Worm (Caenorhabditis elegans) whole organism, L1 larva: ENCODE results near the gene kqt-1.

ENCODE experiments used
- C34B4.2 ChIP-seq: sonication (generic microtip); optimal IDR thresholded peaks from 2 replicates; lab custom pipeline; 2017; ENCODE audit warnings: mild to moderate bottlenecking, missing genetic modification characterization, missing compliant biosample characterization
- blmp-1 ChIP-seq: fragments of 150-350 bp; optimal IDR thresholded peaks from 2 replicates; lab custom pipeline; 2014; ENCODE audit warnings: missing biosample characterization, missing genetic modification characterization
- ceh-8 ChIP-seq: fragments of 200-800 bp; sonication (Bioruptor generic); optimal IDR thresholded peaks from 2 replicates; lab custom pipeline; 2018; ENCODE audit warnings: mild to moderate bottlenecking, missing genetic modification characterization, moderate library complexity, missing compliant biosample characterization
- ceh-90 ChIP-seq: sonication (generic microtip); optimal IDR thresholded peaks from 2 replicates; lab custom pipeline; 2016; ENCODE audit warnings: missing genetic modification characterization, missing compliant biosample characterization
- ces-1 ChIP-seq: fragments of 150-350 bp; optimal IDR thresholded peaks from 2 replicates; lab custom pipeline; 2014; ENCODE audit warnings: missing biosample characterization, missing genetic modification reagents, missing genetic modification characterization
- dsc-1 ChIP-seq: sonication (generic microtip); optimal IDR thresholded peaks from 2 replicates; lab custom pipeline; 2016; ENCODE audit warnings: mild to moderate bottlenecking, missing genetic modification characterization, missing compliant biosample characterization
- efl-1 ChIP-seq, 4 experiments: fragments of 150-350 bp; optimal IDR thresholded peaks in 3 of 4; peaks in 1 of 4; 1 replicate in 1 of 4; 2 replicates in 3 of 4; lab custom pipeline; 2014; ENCODE audit warnings: missing biosample characterization in 2 of 4, missing genetic modification characterization in 2 of 4, missing genetic modification reagents in 2 of 4
- efl-3 ChIP-seq: fragments of 200-800 bp; sonication (Bioruptor generic); optimal IDR thresholded peaks from 2 replicates; lab custom pipeline; 2018; ENCODE audit warnings: mild to moderate bottlenecking, missing genetic modification characterization, missing compliant biosample characterization
- egl-27 ChIP-seq, 2 experiments: fragments of 150-350 bp in 1 of 2; sonication (generic microtip); optimal IDR thresholded peaks; 3 replicates each; lab custom pipeline; 2017 to 2018; ENCODE audit warnings: missing biosample characterization in 2 of 2, missing genetic modification characterization in 2 of 2, missing genetic modification reagents in 2 of 2
- elt-2 ChIP-seq: sonication (generic microtip); optimal IDR thresholded peaks from 2 replicates; lab custom pipeline; 2016; ENCODE audit warnings: missing genetic modification characterization, mild to moderate bottlenecking, inconsistent platforms, missing compliant biosample characterization, missing genetic modification reagents
- fkh-8 ChIP-seq: sonication (generic microtip); optimal IDR thresholded peaks from 2 replicates; lab custom pipeline; 2016; ENCODE audit warnings: mild to moderate bottlenecking, missing genetic modification characterization, missing compliant biosample characterization
- fos-1 ChIP-seq: fragments of 150-350 bp; optimal IDR thresholded peaks from 2 replicates; lab custom pipeline; 2014; ENCODE audit warnings: missing biosample characterization, missing genetic modification characterization
- lin-13 ChIP-seq: fragments of 150-350 bp; optimal IDR thresholded peaks from 2 replicates; lab custom pipeline; 2014; ENCODE audit warnings: missing biosample characterization, missing genetic modification reagents, missing genetic modification characterization
- lin-14 ChIP-seq: fragments of 200-800 bp; sonication (Bioruptor generic); optimal IDR thresholded peaks from 2 replicates; lab custom pipeline; 2018; ENCODE audit warnings: mild to moderate bottlenecking, missing genetic modification characterization, moderate library complexity, missing compliant biosample characterization
- lin-15B ChIP-seq: fragments of 150-350 bp; sonication (generic microtip); optimal IDR thresholded peaks from 3 replicates; lab custom pipeline; 2014; ENCODE audit warnings: missing biosample characterization, missing genetic modification characterization
- lin-35 ChIP-seq, 2 experiments: fragments of 150-350 bp; optimal IDR thresholded peaks; 2 replicates each; lab custom pipeline; 2014; ENCODE audit warnings: missing biosample characterization in 2 of 2, missing genetic modification characterization in 2 of 2, missing genetic modification reagents in 2 of 2
- lin-39 ChIP-seq: fragments of 150-350 bp; optimal IDR thresholded peaks from 2 replicates; lab custom pipeline; 2014; ENCODE audit warnings: missing biosample characterization, missing genetic modification reagents, missing genetic modification characterization
- lsy-2 ChIP-seq, 2 experiments: fragments of 150-350 bp; optimal IDR thresholded peaks; 2 replicates each; lab custom pipeline; 2014; ENCODE audit warnings: missing biosample characterization in 2 of 2, missing genetic modification characterization in 2 of 2
- mef-2 ChIP-seq: fragments of 150-350 bp; optimal IDR thresholded peaks from 2 replicates; lab custom pipeline; 2014; ENCODE audit warnings: missing biosample characterization, missing genetic modification characterization
- mep-1 ChIP-seq: fragments of 150-350 bp; optimal IDR thresholded peaks from 2 replicates; lab custom pipeline; 2014; ENCODE audit warnings: missing biosample characterization, missing genetic modification characterization
- nhr-12 ChIP-seq: sonication (generic microtip); optimal IDR thresholded peaks from 2 replicates; lab custom pipeline; 2017; ENCODE audit warnings: missing biosample characterization, missing genetic modification characterization
- nhr-20 ChIP-seq: sonication (generic microtip); optimal IDR thresholded peaks from 2 replicates; lab custom pipeline; 2016; ENCODE audit warnings: mild to moderate bottlenecking, missing genetic modification characterization, missing compliant biosample characterization
- nhr-237 ChIP-seq: fragments of 150-350 bp; optimal IDR thresholded peaks from 2 replicates; lab custom pipeline; 2014; ENCODE audit warnings: missing biosample characterization, missing genetic modification characterization
- nhr-77 ChIP-seq: fragments of 150-350 bp; optimal IDR thresholded peaks from 2 replicates; lab custom pipeline; 2014; ENCODE audit warnings: missing biosample characterization, missing genetic modification characterization
- nhr-85 ChIP-seq: sonication (generic microtip); peaks from one replicate; lab custom pipeline; 2016; ENCODE audit warnings: missing genetic modification characterization, inconsistent platforms, missing compliant biosample characterization
- pag-3 ChIP-seq: sonication (generic microtip); optimal IDR thresholded peaks from 2 replicates; lab custom pipeline; 2017; ENCODE audit warnings: missing genetic modification characterization, mild to moderate bottlenecking, missing compliant biosample characterization, antibody characterized with exemption, borderline replicate concordance; ENCODE audit not compliant: insufficient read depth
- skn-1 ChIP-seq: fragments of 150-350 bp; optimal IDR thresholded peaks from 2 replicates; lab custom pipeline; 2014; ENCODE audit warnings: missing biosample characterization, missing genetic modification characterization
- snpc-4 ChIP-seq: fragments of 150-350 bp; optimal IDR thresholded peaks from 2 replicates; lab custom pipeline; 2014; ENCODE audit warnings: missing biosample characterization, missing genetic modification characterization
- sup-37 ChIP-seq: fragments of 200-800 bp; sonication (Bioruptor generic); optimal IDR thresholded peaks from 2 replicates; lab custom pipeline; 2018; ENCODE audit warnings: mild to moderate bottlenecking, missing genetic modification characterization, missing compliant biosample characterization
- tbx-2 ChIP-seq: sonication (generic microtip); optimal IDR thresholded peaks from 2 replicates; lab custom pipeline; 2016; ENCODE audit warnings: missing genetic modification characterization, missing compliant biosample characterization
- unc-62 ChIP-seq: fragments of 150-350 bp; optimal IDR thresholded peaks from 2 replicates; lab custom pipeline; 2014; ENCODE audit warnings: missing biosample characterization, missing genetic modification reagents, missing genetic modification characterization
- zip-4 ChIP-seq: fragments of 200-800 bp; sonication (Bioruptor generic); optimal IDR thresholded peaks from 2 replicates; lab custom pipeline; 2018; ENCODE audit warnings: mild to moderate bottlenecking, missing genetic modification characterization, moderate library complexity, missing compliant biosample characterization

Gene kqt-1

DNA sequence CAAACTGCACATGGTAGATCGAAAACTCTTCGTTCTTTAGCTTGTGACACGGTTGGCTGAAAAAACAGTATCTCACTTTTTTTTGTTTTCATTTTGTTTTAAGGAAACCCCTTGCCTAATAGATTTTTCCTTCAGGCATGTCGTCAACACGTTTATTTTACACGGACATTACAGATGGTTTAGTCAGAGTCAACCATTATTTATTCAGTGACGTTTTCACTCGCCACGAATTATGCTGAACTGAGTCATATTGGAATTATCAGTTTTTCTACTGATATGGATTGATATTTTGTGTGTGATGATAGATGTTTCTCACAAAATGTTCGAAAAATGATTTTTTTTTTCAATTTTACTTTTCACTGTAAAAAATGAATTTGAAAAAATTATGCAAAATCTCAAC is 48.7 kb downstream of the kqt-1 start:
- peak; percentile 22 for TF ChIP-seq elt-2
- no peak for TF ChIP-seq skn-1
- TF ChIP-seq lin-13 (GFP tag; lab: Kevin White, UChicago), result no peak

DNA sequence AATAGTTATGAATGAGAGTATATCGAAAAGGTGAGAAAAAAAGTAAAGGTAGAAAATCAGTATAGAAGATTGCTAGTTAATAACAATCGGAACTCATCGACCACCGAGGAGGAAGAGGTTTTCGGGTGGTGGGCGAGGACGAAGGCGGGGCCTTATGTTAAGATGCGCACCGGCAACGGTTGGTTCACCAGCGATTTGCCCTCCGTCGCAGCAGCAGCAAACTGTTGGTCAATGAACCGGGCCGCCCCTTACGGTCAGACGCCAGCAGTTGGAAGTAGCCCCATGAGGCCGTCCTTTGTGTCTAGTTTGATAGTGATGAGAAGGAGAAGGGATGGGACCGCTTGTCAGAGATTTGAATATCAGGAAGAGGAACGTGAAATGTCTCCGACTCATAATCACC is 50.1 kb downstream of the kqt-1 start, which contains the start of gene nhr-137:
Gene nhr-137, minus strand, starts transcription at position 101 of the 400 bp plus-strand sequence.
- no peak for TF ChIP-seq efl-1 (optimal IDR thresholded peaks at IDR 0.05; lab: Kevin White, UChicago)
- TF ChIP-seq efl-1 (GFP tag; optimal IDR thresholded peaks at IDR 0.05 in 1 of 2; lab: Kevin White, UChicago), result peak in 1 of 2 experiments; percentile 37
- no peak for TF ChIP-seq lin-39 (tag; lab: Kevin White, UChicago)

DNA sequence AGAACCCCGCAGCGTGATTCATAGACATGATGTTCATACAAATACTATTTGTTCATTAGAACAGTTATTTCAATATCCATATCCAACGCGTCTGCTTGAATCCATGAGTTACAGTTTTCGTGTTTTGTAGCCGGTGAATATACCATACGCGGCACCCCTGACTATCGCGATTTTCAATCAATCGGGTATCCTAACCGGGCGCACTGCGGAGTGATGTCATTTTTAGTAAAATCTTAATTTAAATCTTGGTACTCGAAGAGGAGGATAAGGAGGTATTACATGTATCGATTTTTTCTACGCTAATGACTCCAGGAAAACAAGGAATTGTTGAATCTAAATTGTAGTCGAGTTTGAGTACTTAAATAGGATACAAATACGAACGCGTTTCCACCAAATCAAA is 50.6 kb downstream of the kqt-1 start:
- TF ChIP-seq blmp-1 (tag; lab: Kevin White, UChicago) (peak; percentile 12), nhr-85 (tag; lab: Kevin White, UChicago) (peak; percentile 83), ceh-8 (GFP tag; lab: Kevin White, UChicago) (no peak), sup-37 (no peak), ceh-90 (tag; lab: Kevin White, UChicago) (no peak)

DNA sequence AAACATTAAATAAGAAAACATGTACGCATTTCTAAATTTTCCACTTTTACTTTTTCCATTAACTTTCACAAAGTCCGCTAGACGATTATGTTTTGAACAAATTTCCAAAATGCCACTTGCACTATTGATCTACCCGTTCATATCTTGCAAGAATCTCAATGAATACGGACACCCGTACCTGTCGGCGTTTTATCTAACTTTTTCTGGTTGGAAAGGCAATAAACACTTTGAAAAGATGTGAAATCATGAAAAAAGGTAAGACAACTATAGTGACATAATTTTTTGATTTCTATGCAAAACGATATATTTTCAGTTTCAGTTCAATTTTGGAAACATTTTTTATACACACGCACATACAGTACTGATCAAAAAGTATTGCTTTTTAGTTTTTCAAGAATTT is 52.9 kb downstream of the kqt-1 start:
- peak; percentile 44 for TF ChIP-seq blmp-1 (tag; lab: Kevin White, UChicago)
- no peak for TF ChIP-seq snpc-4
- no peak for TF ChIP-seq lsy-2 (tag; optimal IDR thresholded peaks at IDR 0.05; lab: Kevin White, UChicago)
- no peak for TF ChIP-seq efl-1 (optimal IDR thresholded peaks at IDR 0.05; lab: Kevin White, UChicago)
- TF ChIP-seq efl-1 (GFP tag; optimal IDR thresholded peaks at IDR 0.05 in 1 of 2; lab: Kevin White, UChicago), result peak in 1 of 2 experiments; percentile 6
- no peak for TF ChIP-seq fos-1 (tag; lab: Kevin White, UChicago)
- peak; percentile 17 for TF ChIP-seq lin-14 (GFP tag; lab: Kevin White, UChicago)
- TF ChIP-seq mef-2, result no peak
- no peak for TF ChIP-seq C34B4.2
- TF ChIP-seq nhr-77 (tag; lab: Kevin White, UChicago), result no peak
- peak; percentile 48 for TF ChIP-seq nhr-85 (tag; lab: Kevin White, UChicago)
- no peak for TF ChIP-seq lin-35 (GFP tag; optimal IDR thresholded peaks at IDR 0.05; lab: Kevin White, UChicago)
- TF ChIP-seq nhr-20 (tag; lab: Kevin White, UChicago), result no peak
- TF ChIP-seq nhr-237 (tag; lab: Kevin White, UChicago), result no peak
- no peak for TF ChIP-seq efl-3 (GFP tag; lab: Kevin White, UChicago)
- no peak for TF ChIP-seq fkh-8 (tag; lab: Kevin White, UChicago)
- no peak for TF ChIP-seq lin-13 (GFP tag; lab: Kevin White, UChicago)
- no peak for TF ChIP-seq tbx-2
- no peak for TF ChIP-seq nhr-12 (tag; lab: Kevin White, UChicago)
- no peak for TF ChIP-seq unc-62 (GFP tag; lab: Kevin White, UChicago)
- TF ChIP-seq skn-1, result no peak
- no peak for TF ChIP-seq zip-4 (GFP tag; lab: Kevin White, UChicago)
- no peak for TF ChIP-seq mep-1

DNA sequence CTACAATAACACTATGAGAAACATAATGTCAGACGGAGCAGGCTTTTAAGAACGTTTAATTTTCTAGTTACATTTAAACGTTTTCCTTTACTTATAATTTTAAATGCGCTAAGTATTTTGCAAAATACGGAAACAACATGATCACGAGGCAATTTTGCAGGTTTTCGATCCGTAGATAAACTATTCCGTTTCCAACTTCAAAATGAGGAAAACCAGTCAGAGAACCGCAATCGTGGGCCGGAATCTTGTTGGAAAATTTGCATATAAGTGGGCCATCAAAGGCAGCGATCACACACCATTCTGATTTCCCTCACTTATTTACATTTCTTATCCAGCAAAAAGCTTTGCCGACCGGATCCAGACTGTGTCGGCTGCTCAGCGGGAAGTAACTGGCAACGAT is 53.7 kb downstream of the kqt-1 start, which contains the start of gene col-172:
Gene col-172, plus strand, starts transcription at position 301 of the 400 bp plus-strand sequence.
- TF ChIP-seq ces-1 (GFP tag; lab: Kevin White, UChicago) (no peak), lin-15B (tag; lab: Kevin White, UChicago) (no peak), dsc-1 (tag; lab: Kevin White, UChicago) (no peak), lsy-2 (tag; optimal IDR thresholded peaks at IDR 0.05; lab: Kevin White, UChicago) (no peak)

DNA sequence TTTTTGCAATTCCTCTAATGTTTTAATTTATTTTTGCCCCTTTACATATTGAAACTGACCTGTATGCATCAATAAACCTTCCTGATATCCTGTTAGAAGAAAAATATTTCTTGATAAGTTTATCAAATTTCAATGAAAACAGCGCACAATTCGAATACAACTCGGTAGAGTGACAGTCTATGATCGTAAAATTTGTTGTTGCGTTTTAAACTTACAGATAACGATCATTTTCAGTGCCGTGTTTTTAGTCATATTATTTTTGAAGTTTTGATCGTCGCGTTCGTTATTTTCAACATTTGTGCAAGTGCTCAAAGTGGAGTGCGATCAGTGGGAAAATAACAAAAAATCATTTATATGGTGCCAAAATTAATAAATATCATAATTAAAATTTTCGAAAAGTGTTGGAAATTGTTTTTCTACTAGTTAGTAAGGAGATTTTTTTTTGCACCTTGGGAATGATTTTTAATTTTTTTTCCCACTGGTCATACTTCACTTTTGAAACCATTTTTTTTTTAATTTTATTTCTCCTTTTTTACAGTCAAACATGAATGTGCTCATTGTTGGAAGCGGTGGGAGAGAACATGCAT is 55.6 kb downstream of the kqt-1 start, which contains the start of gene F38B6.4:
Gene F38B6.4, plus strand, starts transcription at position 537 of the 587 bp plus-strand sequence.
- TF ChIP-seq egl-27 (tag; optimal IDR thresholded peaks at IDR 0.05; lab: Kevin White, UChicago) (no peak), pag-3 (tag; lab: Kevin White, UChicago) (no peak), elt-2 (peak; percentile 18)
